Worm (Caenorhabditis elegans): ENCODE data around the gene vit-5.

- no peak for TF ChIP-seq nhr-28 (tag; optimal IDR thresholded peaks at IDR 0.05)
- no peak for TF ChIP-seq snpc-4 (tag; optimal IDR thresholded peaks at IDR 0.05)
- no peak for TF ChIP-seq egl-27 (tag; optimal IDR thresholded peaks at IDR 0.05)
- TF ChIP-seq ztf-11 (tag; optimal IDR thresholded peaks at IDR 0.05), result no peak
- TF ChIP-seq ztf-4 (tag; optimal IDR thresholded peaks at IDR 0.05), result no peak
- TF ChIP-seq nhr-12 (tag; optimal IDR thresholded peaks at IDR 0.05), result no peak
- no peak for TF ChIP-seq elt-2 (tag; optimal IDR thresholded peaks at IDR 0.05)
- no peak for TF ChIP-seq nhr-23 (tag; optimal IDR thresholded peaks at IDR 0.05)
- TF ChIP-seq daf-12 (tag; optimal IDR thresholded peaks at IDR 0.05), result no peak
- no peak for TF ChIP-seq fkh-10 (GFP tag; optimal IDR thresholded peaks at IDR 0.05)
These were observed 1.6 kb upstream of the vit-5 start, which contains the start of gene C04F6.9 for ce11 chrX:3401701-3402100.

Data from whole organism, L3 larva.